Worm (Caenorhabditis elegans) whole organism, early embryonic: ENCODE results near the gene egl-38.

Experiments used
- B0310.2 ChIP-seq: sonication (generic microtip); optimal IDR thresholded peaks from 2 replicates; lab custom pipeline; 2016; ENCODE audit warnings: mild to moderate bottlenecking, missing genetic modification characterization, missing compliant biosample characterization
- F13C5.2 ChIP-seq: sonication (generic microtip); optimal IDR thresholded peaks from 2 replicates; lab custom pipeline; 2017; ENCODE audit warnings: mild to moderate bottlenecking, missing genetic modification characterization, inconsistent platforms, missing compliant biosample characterization
- aly-1 ChIP-seq: sonication (generic microtip); optimal IDR thresholded peaks from 2 replicates; lab custom pipeline; 2016; ENCODE audit warnings: missing genetic modification characterization, missing compliant biosample characterization
- ama-1 ChIP-seq: fragments of 150-350 bp; optimal IDR thresholded peaks from 2 replicates; lab custom pipeline; 2014
- ceh-13 ChIP-seq: fragments of 200-800 bp; sonication (Bioruptor generic); optimal IDR thresholded peaks from 2 replicates; lab custom pipeline; 2018; ENCODE audit warnings: mild to moderate bottlenecking, missing genetic modification characterization, missing compliant biosample characterization
- ceh-36 ChIP-seq: sonication (generic microtip); optimal IDR thresholded peaks from 2 replicates; lab custom pipeline; 2016; ENCODE audit warnings: missing genetic modification characterization, inconsistent platforms, missing compliant biosample characterization
- ets-7 ChIP-seq: sonication (generic microtip); optimal IDR thresholded peaks from 2 replicates; lab custom pipeline; 2016; ENCODE audit warnings: missing genotype, missing genetic modification characterization, missing compliant biosample characterization
- flt-1 ChIP-seq: fragments of 200-800 bp; sonication (Bioruptor generic); IDR thresholded peaks from 2 replicates; pipeline ENCODE4 v1.3.6; 2022; ENCODE audit warnings: missing genetic modification characterization, missing compliant biosample characterization
- hmbx-1 ChIP-seq: sonication (generic microtip); optimal IDR thresholded peaks from 2 replicates; lab custom pipeline; 2016; ENCODE audit warnings: mild to moderate bottlenecking, missing genetic modification characterization, missing compliant biosample characterization
- hmg-4 ChIP-seq: fragments of 200-800 bp; sonication (Bioruptor generic); optimal IDR thresholded peaks from 2 replicates; lab custom pipeline; 2018; ENCODE audit warnings: mild to moderate bottlenecking, missing genetic modification characterization, missing compliant biosample characterization
- hnd-1 ChIP-seq: sonication (generic microtip); optimal IDR thresholded peaks from 2 replicates; lab custom pipeline; 2016; ENCODE audit warnings: missing genetic modification characterization, missing compliant biosample characterization
- pes-1 ChIP-seq: fragments of 200-800 bp; sonication (Bioruptor generic); IDR thresholded peaks from 2 replicates; pipeline ENCODE4 v1.3.6; 2022; ENCODE audit warnings: missing genetic modification reagents, missing genetic modification characterization, missing compliant biosample characterization
- scrt-1 ChIP-seq: fragments of 200-800 bp; sonication (Bioruptor generic); IDR thresholded peaks from 2 replicates; pipeline ENCODE4 v1.3.6; 2022; ENCODE audit warnings: missing genetic modification characterization, missing compliant biosample characterization
- sea-1 ChIP-seq: fragments of 200-800 bp; sonication (Bioruptor generic); conservative IDR thresholded peaks from 2 replicates; pipeline ENCODE4 v1.3.6; 2022; ENCODE audit warnings: missing genetic modification characterization, missing compliant biosample characterization
- tbx-11 ChIP-seq: fragments of 200-800 bp; sonication (Bioruptor generic); IDR thresholded peaks from 2 replicates; pipeline ENCODE4 v1.3.6; 2022; ENCODE audit warnings: missing genetic modification characterization, missing compliant biosample characterization
- tbx-37 ChIP-seq: fragments of 200-800 bp; sonication (Bioruptor generic); conservative IDR thresholded peaks from 2 replicates; pipeline ENCODE4 v1.3.6; 2022; ENCODE audit warnings: missing genetic modification reagents, missing genetic modification characterization, missing compliant biosample characterization
- tra-4 ChIP-seq: sonication (generic microtip); optimal IDR thresholded peaks from 2 replicates; lab custom pipeline; 2017; ENCODE audit warnings: missing genetic modification characterization, missing compliant biosample characterization

Gene egl-38

ce11 chrIV:10089777-10090176 is 20.5 kb downstream of the egl-38 start, which contains the start of gene ttr-39:
ttr-39 (minus strand) TSS chrIV:10089877.
- TF ChIP-seq tbx-37 (GFP tag; lab: Robert Waterston, UW), result no peak
- TF ChIP-seq ceh-13 (GFP tag; lab: Kevin White, UChicago), result no peak
- no peak for TF ChIP-seq hmg-4 (GFP tag; lab: Kevin White, UChicago)
- TF ChIP-seq scrt-1 (GFP tag; lab: Robert Waterston, UW), result no peak
- no peak for TF ChIP-seq tbx-11
- no peak for TF ChIP-seq ets-7 (tag; lab: Kevin White, UChicago)
- TF ChIP-seq aly-1 (tag; lab: Kevin White, UChicago), result no peak
- no peak for TF ChIP-seq flt-1 (GFP tag; lab: Robert Waterston, UW)
- TF ChIP-seq tra-4 (tag; lab: Kevin White, UChicago), result no peak
- no peak for TF ChIP-seq pes-1 (GFP tag; lab: Robert Waterston, UW)
- no peak for TF ChIP-seq sea-1 (GFP tag; lab: Robert Waterston, UW)
- no peak for TF ChIP-seq F13C5.2 (tag; lab: Kevin White, UChicago)
- TF ChIP-seq ama-1 (lab: Kevin White, UChicago), result no peak

ce11 chrIV:10085401-10086187 is 24.7 kb downstream of the egl-38 start, which contains the start of the genes col-2 and ndc-80:
col-2 (minus strand) TSS chrIV:10085451.
ndc-80 (plus strand) TSS chrIV:10086137.
- TF ChIP-seq F13C5.2 (tag; lab: Kevin White, UChicago), result peak; percentile 48
- TF ChIP-seq aly-1 (tag; lab: Kevin White, UChicago), result no peak

- 0 out of 2 replicates have a peak, but pooled peaks have one; percentile 56 for TF ChIP-seq sea-1 (GFP tag; lab: Robert Waterston, UW)
- TF ChIP-seq scrt-1 (GFP tag; lab: Robert Waterston, UW), result no peak
These were observed 25.9 kb downstream of the egl-38 start, which contains the start of gene W01B6.8 for ce11 chrIV:10084323-10084959. W01B6.8 (minus strand) TSS chrIV:10084373.

ce11 chrIV:10080816-10081215 is 29.5 kb downstream of the egl-38 start, which contains the start of gene W01B6.6:
W01B6.6 (plus strand) TSS chrIV:10081116.
- TF ChIP-seq tbx-11 (no peak), ets-7 (tag; lab: Kevin White, UChicago) (no peak), ceh-13 (GFP tag; lab: Kevin White, UChicago) (no peak), flt-1 (GFP tag; lab: Robert Waterston, UW) (no peak), hmbx-1 (tag; lab: Kevin White, UChicago) (no peak), F13C5.2 (tag; lab: Kevin White, UChicago) (no peak), hmg-4 (GFP tag; lab: Kevin White, UChicago) (no peak), pes-1 (GFP tag; lab: Robert Waterston, UW) (no peak), hnd-1 (no peak), scrt-1 (GFP tag; lab: Robert Waterston, UW) (no peak)

- no peak for TF ChIP-seq ceh-36 (tag; lab: Kevin White, UChicago)
- TF ChIP-seq hnd-1, result no peak
- no peak for TF ChIP-seq hmbx-1 (tag; lab: Kevin White, UChicago)
- TF ChIP-seq sea-1 (GFP tag; lab: Robert Waterston, UW), result no peak
- no peak for TF ChIP-seq tra-4 (tag; lab: Kevin White, UChicago)
- TF ChIP-seq flt-1 (GFP tag; lab: Robert Waterston, UW), result no peak
- no peak for TF ChIP-seq tbx-37 (GFP tag; lab: Robert Waterston, UW)
- TF ChIP-seq hmg-4 (GFP tag; lab: Kevin White, UChicago), result no peak
- no peak for TF ChIP-seq B0310.2 (tag; lab: Kevin White, UChicago)
- no peak for TF ChIP-seq ets-7 (tag; lab: Kevin White, UChicago)
- TF ChIP-seq ama-1 (lab: Kevin White, UChicago), result no peak
- no peak for TF ChIP-seq scrt-1 (GFP tag; lab: Robert Waterston, UW)
- no peak for TF ChIP-seq ceh-13 (GFP tag; lab: Kevin White, UChicago)
These were observed 32.3 kb downstream of the egl-38 start for ce11 chrIV:10078003-10078402.

- TF ChIP-seq scrt-1 (GFP tag; lab: Robert Waterston, UW), result no peak
- no peak for TF ChIP-seq hmg-4 (GFP tag; lab: Kevin White, UChicago)
- TF ChIP-seq sea-1 (GFP tag; lab: Robert Waterston, UW), result no peak
- no peak for TF ChIP-seq ama-1 (lab: Kevin White, UChicago)
- TF ChIP-seq hnd-1, result no peak
- TF ChIP-seq ceh-13 (GFP tag; lab: Kevin White, UChicago), result no peak
- TF ChIP-seq tbx-11, result no peak
- TF ChIP-seq hmbx-1 (tag; lab: Kevin White, UChicago), result no peak
- TF ChIP-seq tra-4 (tag; lab: Kevin White, UChicago), result no peak
- no peak for TF ChIP-seq tbx-37 (GFP tag; lab: Robert Waterston, UW)
- TF ChIP-seq ceh-36 (tag; lab: Kevin White, UChicago), result no peak
- TF ChIP-seq ets-7 (tag; lab: Kevin White, UChicago), result no peak
- no peak for TF ChIP-seq F13C5.2 (tag; lab: Kevin White, UChicago)
- TF ChIP-seq B0310.2 (tag; lab: Kevin White, UChicago), result no peak
- TF ChIP-seq flt-1 (GFP tag; lab: Robert Waterston, UW), result no peak
- TF ChIP-seq aly-1 (tag; lab: Kevin White, UChicago), result no peak
- TF ChIP-seq pes-1 (GFP tag; lab: Robert Waterston, UW), result no peak
These were observed 34.4 kb downstream of the egl-38 start, which contains the start of gene W01B6.5 for ce11 chrIV:10075899-10076298. W01B6.5 (plus strand) TSS chrIV:10076199.
